Worm (Caenorhabditis elegans) whole organism, L3 larva: ENCODE results near the gene mix-1.

Experiments
- ama-1 ChIP-seq: fragments of 150-350 bp; optimal IDR thresholded peaks from 2 replicates; lab custom pipeline; 2018
- ceh-9 ChIP-seq: sonication (generic microtip); optimal IDR thresholded peaks from 2 replicates; lab custom pipeline; 2018; ENCODE audit warnings: missing biosample characterization, missing genetic modification characterization
- elt-2 ChIP-seq: sonication (generic microtip); optimal IDR thresholded peaks from 2 replicates; lab custom pipeline; 2016; ENCODE audit warnings: missing genetic modification reagents, mild to moderate bottlenecking, missing genetic modification characterization, missing compliant biosample characterization
- elt-3 ChIP-seq, 3 experiments: fragments of 150-350 bp in 1 of 3; sonication (generic microtip) in 2 of 3; optimal IDR thresholded peaks; 2 replicates in 2 of 3; 4 replicates in 1 of 3; lab custom pipeline; 2014 to 2017; ENCODE audit warnings: missing biosample characterization in 3 of 3, missing genetic modification characterization in 3 of 3
- lin-39 ChIP-seq: fragments of 150-350 bp; optimal IDR thresholded peaks from 2 replicates; lab custom pipeline; 2018; ENCODE audit warnings: missing biosample characterization, missing genetic modification reagents, missing genetic modification characterization
- pha-4 ChIP-seq: fragments of 150-350 bp; optimal IDR thresholded peaks from 2 replicates; lab custom pipeline; 2014; ENCODE audit warnings: missing biosample characterization, missing genetic modification reagents, missing genetic modification characterization
- pqm-1 ChIP-seq: fragments of 150-350 bp; optimal IDR thresholded peaks from 2 replicates; lab custom pipeline; 2017; ENCODE audit warnings: missing biosample characterization, missing genetic modification characterization, inconsistent platforms
- sea-2 ChIP-seq: fragments of 150-350 bp; sonication (generic microtip); optimal IDR thresholded peaks from 4 replicates; lab custom pipeline; 2014; ENCODE audit warnings: missing biosample characterization, missing genetic modification reagents, missing genetic modification characterization
- skn-1 ChIP-seq: fragments of 150-350 bp; optimal IDR thresholded peaks from 2 replicates; lab custom pipeline; 2014; ENCODE audit warnings: missing biosample characterization, missing genetic modification characterization
- snpc-4 ChIP-seq: fragments of 150-350 bp; optimal IDR thresholded peaks from 2 replicates; lab custom pipeline; 2014; ENCODE audit warnings: missing biosample characterization, missing genetic modification characterization
- tbx-2 ChIP-seq: sonication (generic microtip); optimal IDR thresholded peaks from 2 replicates; lab custom pipeline; 2016; ENCODE audit warnings: mild to moderate bottlenecking, missing genetic modification characterization, missing compliant biosample characterization
- unc-62 ChIP-seq: fragments of 150-350 bp; sonication (generic microtip); optimal IDR thresholded peaks from 4 replicates; lab custom pipeline; 2014; ENCODE audit warnings: missing biosample characterization, missing genetic modification reagents, missing genetic modification characterization

DNA sequence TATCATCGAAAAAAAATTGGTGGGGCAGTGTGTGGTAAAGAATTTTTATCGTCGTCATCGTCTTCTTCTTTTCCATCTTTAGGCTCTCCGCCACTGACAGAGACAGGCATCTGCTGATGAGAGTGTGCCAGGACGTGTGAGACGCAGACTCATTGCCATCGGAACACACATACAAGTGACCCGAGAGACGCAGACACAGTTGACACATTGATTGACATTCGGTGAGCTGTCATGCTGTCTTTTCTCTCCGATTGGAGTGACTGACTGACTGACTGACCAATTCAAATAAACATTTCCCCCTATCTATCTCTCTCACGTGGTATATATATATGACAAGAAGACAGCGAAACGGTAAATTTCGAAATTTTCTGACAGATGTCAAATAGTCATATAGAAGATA is 27.1 kb downstream of the mix-1 start:
- TF ChIP-seq elt-2 (tag; lab: Kevin White, UChicago) (peak; percentile 83), unc-62 (GFP tag; lab: Kevin White, UChicago) (peak; percentile 98), pha-4 (tag; lab: Kevin White, UChicago) (peak; percentile 86), lin-39 (tag; lab: Kevin White, UChicago) (peak; percentile 76), elt-3 (tag; optimal IDR thresholded peaks at IDR 0.05; lab: Kevin White, UChicago) (no peak), ama-1 (lab: Kevin White, UChicago) (no peak), sea-2 (GFP tag; lab: Kevin White, UChicago) (no peak), snpc-4 (tag; lab: Kevin White, UChicago) (peak; percentile 34), ceh-9 (tag; lab: Kevin White, UChicago) (no peak), pqm-1 (tag; lab: Kevin White, UChicago) (peak; percentile 60), tbx-2 (peak; percentile 10), skn-1 (tag; lab: Kevin White, UChicago) (peak; percentile 51)
